1 fruit fly cellular context compared by ENCODE assay signal in genomic region chr3L:3632500-3633183, dm6.
A peak's percentile ranks its signal among the peaks of the same experiment; 100 is the strongest.
TF ChIP-seq lines count a peak whose summit lies in the region.

No protein-coding gene starts in this region.

TF ChIP-seq in whole organism, embryonic, 481 proteins besides CTCF, POLR2A, EP300 and RAD21 (continued from another document):
- peak; percentile 74 for TF ChIP-seq HmgZ (tag; optimal IDR thresholded peaks at IDR 0.05; lab: Kevin White, UChicago)
- TF ChIP-seq CG6791 (GFP tag; IDR thresholded peaks at IDR 0.05; lab: Robert Waterston, UW; ENCODE audit: partially characterized antibody): no peak
- TF ChIP-seq pnt (GFP tag; optimal IDR thresholded peaks at IDR 0.05; lab: Kevin White, UChicago): peak; percentile 5
- TF ChIP-seq Hand (GFP tag; optimal IDR thresholded peaks at IDR 0.05; lab: Kevin White, UChicago): peak; percentile 76
- TF ChIP-seq slbo (GFP tag; IDR thresholded peaks at IDR 0.05; lab: Robert Waterston, UW): peak; percentile 96
- peak; percentile 90 for TF ChIP-seq vvl (GFP tag; IDR thresholded peaks at IDR 0.05; lab: Robert Waterston, UW)
- TF ChIP-seq CG9797 (GFP tag; optimal IDR thresholded peaks at IDR 0.05; lab: Kevin White, UChicago): no peak
- TF ChIP-seq Sox102F (GFP tag; optimal IDR thresholded peaks at IDR 0.05; lab: Kevin White, UChicago): peak; percentile 89
TF ChIP-seq in whole organism, embryonic: peak in this region for 308.
